Worm (Caenorhabditis elegans): ENCODE results near the gene shw-3.

shw-3 gene

ce11 chrV:13000068-13000467, 13.1 kb upstream of the shw-3 start (continued):
- TF ChIP-seq lsl-1 (GFP tag; optimal IDR thresholded peaks at IDR 0.05), result peak; percentile 99

ce11 chrV:12999559-12999958, 12.6 kb upstream of the shw-3 start, which contains the start of gene far-4:
TSS of gene far-4 (minus strand) at chrV:12999659.
- no peak for TF ChIP-seq sdz-38 (tag; optimal IDR thresholded peaks at IDR 0.05)
- no peak for TF ChIP-seq lsy-27 (tag; optimal IDR thresholded peaks at IDR 0.05; ENCODE audit: borderline replicate concordance, insufficient read depth)
- no peak for TF ChIP-seq ztf-28 (GFP tag; IDR thresholded peaks at IDR 0.05)
- TF ChIP-seq Y95B8A.8 (GFP tag; IDR thresholded peaks at IDR 0.05), result no peak
- no peak for TF ChIP-seq ets-4 (GFP tag; optimal IDR thresholded peaks at IDR 0.05)
- no peak for TF ChIP-seq nfya-1 (tag; optimal IDR thresholded peaks at IDR 0.05; ENCODE audit: borderline replicate concordance, insufficient read depth)
- no peak for TF ChIP-seq ceh-79 (tag; optimal IDR thresholded peaks at IDR 0.05)
- TF ChIP-seq efl-1 (GFP tag; optimal IDR thresholded peaks at IDR 0.05), result no peak
- TF ChIP-seq C06A6.2 (GFP tag; conservative IDR thresholded peaks at IDR 0.05), result no peak
- no peak for TF ChIP-seq atf-7 (tag; optimal IDR thresholded peaks at IDR 0.05)
- TF ChIP-seq dox-1 (GFP tag; IDR thresholded peaks at IDR 0.05), result no peak
- no peak for TF ChIP-seq gei-17 (GFP tag; optimal IDR thresholded peaks at IDR 0.05)
- no peak for TF ChIP-seq ztf-3 (GFP tag; optimal IDR thresholded peaks at IDR 0.05)
- TF ChIP-seq ztf-6 (GFP tag; IDR thresholded peaks at IDR 0.05), result no peak
- TF ChIP-seq F57A8.1 (GFP tag; optimal IDR thresholded peaks at IDR 0.05), result no peak
- TF ChIP-seq F22D6.2 (tag; optimal IDR thresholded peaks at IDR 0.05), result no peak
- TF ChIP-seq ama-1 (optimal IDR thresholded peaks at IDR 0.05), result no peak
- no peak for TF ChIP-seq ama-1 (GFP tag; optimal IDR thresholded peaks at IDR 0.05)
- no peak for TF ChIP-seq pbrm-1 (GFP tag; IDR thresholded peaks at IDR 0.05)
- no peak for TF ChIP-seq nhr-90 (tag; optimal IDR thresholded peaks at IDR 0.05)

ce11 chrV:12997422-12997821, 10.5 kb upstream of the shw-3 start, which contains the start of gene far-3:
TSS of gene far-3 (minus strand) at chrV:12997522.
- TF ChIP-seq madf-8 (GFP tag; conservative IDR thresholded peaks at IDR 0.05) (no peak), bed-1 (GFP tag; IDR thresholded peaks at IDR 0.05) (no peak), hlh-12 (tag; optimal IDR thresholded peaks at IDR 0.05) (no peak), F55B11.4 (tag; optimal IDR thresholded peaks at IDR 0.05; ENCODE audit: borderline replicate concordance, insufficient read depth) (no peak)

ce11 chrV:12995269-12995668, 8.3 kb upstream of the shw-3 start, which contains the start of gene far-5:
TSS of gene far-5 (plus strand) at chrV:12995569.
- TF ChIP-seq him-1 (tag; optimal IDR thresholded peaks at IDR 0.05) (no peak), nfya-2 (GFP tag; IDR thresholded peaks at IDR 0.05) (no peak), ets-4 (GFP tag; optimal IDR thresholded peaks at IDR 0.05) (no peak), C17E4.6 (GFP tag; IDR thresholded peaks at IDR 0.05) (no peak), lin-40 (tag; optimal IDR thresholded peaks at IDR 0.05) (no peak), mxl-1 (tag; optimal IDR thresholded peaks at IDR 0.05) (no peak), lin-54 (GFP tag; optimal IDR thresholded peaks at IDR 0.05) (no peak), F39B2.1 (GFP tag; IDR thresholded peaks at IDR 0.05) (no peak), mel-28 (tag; optimal IDR thresholded peaks at IDR 0.05; ENCODE audit: borderline replicate concordance) (no peak), nhr-90 (tag; optimal IDR thresholded peaks at IDR 0.05) (no peak), attf-5 (GFP tag; optimal IDR thresholded peaks at IDR 0.05) (no peak), ccch-3 (GFP tag; optimal IDR thresholded peaks at IDR 0.05) (no peak), ztf-28 (GFP tag; IDR thresholded peaks at IDR 0.05) (no peak), bed-2 (GFP tag; IDR thresholded peaks at IDR 0.05) (no peak), nhr-179 (tag; optimal IDR thresholded peaks at IDR 0.05) (no peak), unc-62 (GFP tag; optimal IDR thresholded peaks at IDR 0.05) (no peak), F55B11.4 (tag; optimal IDR thresholded peaks at IDR 0.05; ENCODE audit: borderline replicate concordance, insufficient read depth) (no peak)

Measured in whole organism, young adult.